Worm (Caenorhabditis elegans): Measurements from ENCODE around the gene rml-4.

ce11 chrII:4316011-4316410 is 21.1 kb downstream of the rml-4 start, which contains the start of gene srw-40:
- TF ChIP-seq mep-1 (tag; optimal IDR thresholded peaks at IDR 0.05) = no peak
- TF ChIP-seq nhr-77 (tag; optimal IDR thresholded peaks at IDR 0.05) = no peak
- no peak for TF ChIP-seq nhr-76 (tag; optimal IDR thresholded peaks at IDR 0.05)
- no peak for TF ChIP-seq aha-1 (tag; optimal IDR thresholded peaks at IDR 0.05)
- no peak for TF ChIP-seq skn-1 (tag; optimal IDR thresholded peaks at IDR 0.05)
- TF ChIP-seq nhr-28 (tag; optimal IDR thresholded peaks at IDR 0.05) = no peak
- TF ChIP-seq fkh-10 (GFP tag; optimal IDR thresholded peaks at IDR 0.05) = no peak
- TF ChIP-seq ceh-82 (tag; optimal IDR thresholded peaks at IDR 0.05) = no peak
- TF ChIP-seq aly-2 (tag; optimal IDR thresholded peaks at IDR 0.05) = no peak
- no peak for TF ChIP-seq zag-1 (tag; optimal IDR thresholded peaks at IDR 0.05)
- no peak for TF ChIP-seq ama-1 (optimal IDR thresholded peaks at IDR 0.05)

Data from whole organism, L1 larva.